Worm (Caenorhabditis elegans): ENCODE data around the gene W06F12.2.
A peak's percentile ranks its signal among the peaks of the same experiment; 100 is the strongest.

The W06F12.2 gene

ce11 chrIII:13716266-13716665 lies 15.2 kb downstream of the W06F12.2 start:
- TF ChIP-seq cebp-1 (GFP tag; IDR thresholded peaks at IDR 0.05) = no peak
- peak; percentile 85 for TF ChIP-seq cebp-1 (tag; optimal IDR thresholded peaks at IDR 0.05)
- TF ChIP-seq unc-130 (GFP tag; optimal IDR thresholded peaks at IDR 0.05) = no peak
- peak; percentile 39 for TF ChIP-seq K12H6.12 (tag; optimal IDR thresholded peaks at IDR 0.05)
- TF ChIP-seq bed-2 (GFP tag; IDR thresholded peaks at IDR 0.05) = no peak
- TF ChIP-seq lag-1 (GFP tag; IDR thresholded peaks at IDR 0.05) = no peak
- TF ChIP-seq sdz-38 (tag; optimal IDR thresholded peaks at IDR 0.05) = no peak
- TF ChIP-seq egrh-3 (GFP tag; IDR thresholded peaks at IDR 0.05) = no peak

ce11 chrIII:13714950-13715349 lies 16.5 kb downstream of the W06F12.2 start:
- TF ChIP-seq snpc-1.3 (tag; optimal IDR thresholded peaks at IDR 0.05; ENCODE audit: insufficient read depth) = no peak
- no peak for TF ChIP-seq aptf-3 (GFP tag; IDR thresholded peaks at IDR 0.05)
- no peak for TF ChIP-seq Y95B8A.8 (GFP tag; IDR thresholded peaks at IDR 0.05)
- TF ChIP-seq nhr-90 (tag; optimal IDR thresholded peaks at IDR 0.05) = no peak
- no peak for TF ChIP-seq nfya-1 (tag; optimal IDR thresholded peaks at IDR 0.05; ENCODE audit: borderline replicate concordance, insufficient read depth)
- TF ChIP-seq snpc-4 (GFP tag; optimal IDR thresholded peaks at IDR 0.05) = no peak
- no peak for TF ChIP-seq snpc-4 (tag; optimal IDR thresholded peaks at IDR 0.05)
- peak; percentile 95 for TF ChIP-seq lsl-1 (GFP tag; optimal IDR thresholded peaks at IDR 0.05)
- no peak for TF ChIP-seq hrde-1 (tag; optimal IDR thresholded peaks at IDR 0.05; ENCODE audit: borderline replicate concordance)
- TF ChIP-seq hmg-20 (GFP tag; IDR thresholded peaks at IDR 0.05) = no peak
- no peak for TF ChIP-seq F37B4.10 (GFP tag; IDR thresholded peaks at IDR 0.05)
- TF ChIP-seq rec-8 (tag; optimal IDR thresholded peaks at IDR 0.05) = no peak
- no peak for TF ChIP-seq nhr-179 (tag; optimal IDR thresholded peaks at IDR 0.05)
- no peak for TF ChIP-seq hlh-26 (GFP tag; conservative IDR thresholded peaks at IDR 0.05)
- no peak for TF ChIP-seq aptf-2 (GFP tag; conservative IDR thresholded peaks at IDR 0.05)
- TF ChIP-seq chd-7 (tag; optimal IDR thresholded peaks at IDR 0.05) = no peak
- TF ChIP-seq ceh-100 (GFP tag; IDR thresholded peaks at IDR 0.05) = no peak
- no peak for TF ChIP-seq attf-5 (GFP tag; optimal IDR thresholded peaks at IDR 0.05)
- TF ChIP-seq efl-1 (GFP tag; optimal IDR thresholded peaks at IDR 0.05) = no peak
- TF ChIP-seq atf-7 (tag; optimal IDR thresholded peaks at IDR 0.05) = no peak
- no peak for TF ChIP-seq F22D6.2 (tag; optimal IDR thresholded peaks at IDR 0.05)
- no peak for TF ChIP-seq F10E7.11 (tag; optimal IDR thresholded peaks at IDR 0.05)
- TF ChIP-seq sdz-38 (tag; optimal IDR thresholded peaks at IDR 0.05) = no peak
- TF ChIP-seq tlf-1 (GFP tag; optimal IDR thresholded peaks at IDR 0.05) = no peak
- TF ChIP-seq hmg-1.2 (GFP tag; IDR thresholded peaks at IDR 0.05) = no peak
- no peak for TF ChIP-seq B0035.1 (tag; optimal IDR thresholded peaks at IDR 0.05)
- TF ChIP-seq pbrm-1 (GFP tag; IDR thresholded peaks at IDR 0.05) = no peak
- TF ChIP-seq F57C9.4 (tag; optimal IDR thresholded peaks at IDR 0.05) = no peak
- TF ChIP-seq rpc-1 (optimal IDR thresholded peaks at IDR 0.05) = no peak
- no peak for TF ChIP-seq rpc-1 (tag; optimal IDR thresholded peaks at IDR 0.05)
- no peak for TF ChIP-seq ceh-40 (GFP tag; IDR thresholded peaks at IDR 0.05)
- no peak for TF ChIP-seq let-607 (tag; optimal IDR thresholded peaks at IDR 0.05)
- no peak for TF ChIP-seq attf-3 (GFP tag; conservative IDR thresholded peaks at IDR 0.05)
- TF ChIP-seq B0336.3 (GFP tag; IDR thresholded peaks at IDR 0.05) = no peak
- TF ChIP-seq ets-4 (GFP tag; optimal IDR thresholded peaks at IDR 0.05) = no peak
- TF ChIP-seq lin-54 (GFP tag; optimal IDR thresholded peaks at IDR 0.05) = peak; percentile 22
- TF ChIP-seq dpff-1 (tag; optimal IDR thresholded peaks at IDR 0.05) = no peak
- no peak for TF ChIP-seq ama-1 (optimal IDR thresholded peaks at IDR 0.05)
- TF ChIP-seq ama-1 (GFP tag; optimal IDR thresholded peaks at IDR 0.05) = no peak
- TF ChIP-seq F33H1.4 (GFP tag; IDR thresholded peaks at IDR 0.05) = peak; percentile 86
- no peak for TF ChIP-seq F23B12.7 (tag; optimal IDR thresholded peaks at IDR 0.05; ENCODE audit: insufficient read depth)
- no peak for TF ChIP-seq ceh-27 (GFP tag; optimal IDR thresholded peaks at IDR 0.05)
